Fruit fly (Drosophila melanogaster) whole organism, prepupa: Measurements from ENCODE around the gene CG31371.

Experiments
- CG10669 ChIP-seq: fragments of 200-800 bp; sonication (Bioruptor generic); optimal IDR thresholded peaks from 3 replicates; lab custom pipeline; 2018; ENCODE audit warnings: missing biosample characterization, mild to moderate bottlenecking, missing genetic modification characterization, moderate library complexity
- CG11294 ChIP-seq: fragments of 200-800 bp; sonication (Bioruptor generic); IDR thresholded peaks from 2 replicates; pipeline ENCODE4 v1.3.6; 2022; ENCODE audit warnings: missing biosample characterization, missing genetic modification characterization
- CG11762 ChIP-seq: fragments of 200-800 bp; sonication (Bioruptor generic); optimal IDR thresholded peaks from 3 replicates; lab custom pipeline; 2016; ENCODE audit warnings: missing biosample characterization, missing genetic modification characterization; ENCODE audit not compliant: insufficient read depth
- CG15336 ChIP-seq: fragments of 200-800 bp; sonication (Bioruptor generic); IDR thresholded peaks from 2 replicates; pipeline ENCODE4 v1.3.6; 2022; ENCODE audit warnings: missing biosample characterization, missing genetic modification characterization
- CG1621 ChIP-seq: fragments of 200-800 bp; sonication (Bioruptor generic); optimal IDR thresholded peaks from 3 replicates; lab custom pipeline; 2018; ENCODE audit warnings: missing biosample characterization, mild to moderate bottlenecking, missing genetic modification characterization
- CG16779 ChIP-seq: fragments of 200-800 bp; sonication (Bioruptor generic); optimal IDR thresholded peaks from 3 replicates; lab custom pipeline; 2017; ENCODE audit warnings: missing biosample characterization, mild to moderate bottlenecking, missing genetic modification characterization
- CG3032 ChIP-seq: fragments of 200-800 bp; optimal IDR thresholded peaks from 2 replicates; lab custom pipeline; 2019; ENCODE audit warnings: missing biosample characterization, mild to moderate bottlenecking, missing genetic modification characterization, moderate library complexity
- CG32006 ChIP-seq: fragments of 200-800 bp; sonication (Bioruptor generic); optimal IDR thresholded peaks from 3 replicates; lab custom pipeline; 2017; ENCODE audit warnings: missing biosample characterization, mild to moderate bottlenecking, missing genetic modification characterization
- CG3919 ChIP-seq: fragments of 200-800 bp; sonication (Bioruptor generic); optimal IDR thresholded peaks from 3 replicates; lab custom pipeline; 2016; ENCODE audit warnings: missing biosample characterization, missing genetic modification characterization
- CG4318 ChIP-seq: fragments of 200-800 bp; sonication (Bioruptor generic); optimal IDR thresholded peaks from 3 replicates; lab custom pipeline; 2017; ENCODE audit warnings: missing biosample characterization, mild to moderate bottlenecking, missing genetic modification characterization
- CG6163 ChIP-seq: fragments of 200-800 bp; sonication (Bioruptor generic); IDR thresholded peaks from 3 replicates; pipeline ENCODE4 v1.3.6; 2022; ENCODE audit warnings: missing biosample characterization, missing genetic modification characterization
- CG6792 ChIP-seq: fragments of 200-800 bp; sonication (Bioruptor generic); optimal IDR thresholded peaks from 3 replicates; lab custom pipeline; 2016; ENCODE audit warnings: missing biosample characterization, missing genetic modification characterization
- CG6854 ChIP-seq: fragments of 200-800 bp; sonication (Bioruptor generic); optimal IDR thresholded peaks from 2 replicates; lab custom pipeline; 2017; ENCODE audit warnings: missing biosample characterization, mild to moderate bottlenecking, missing genetic modification characterization
- CG7368 ChIP-seq: fragments of 200-800 bp; sonication (Bioruptor generic); optimal IDR thresholded peaks from 3 replicates; lab custom pipeline; 2016; ENCODE audit warnings: missing biosample characterization, missing genetic modification characterization
- CG8119 ChIP-seq: fragments of 200-800 bp; sonication (Bioruptor generic); IDR thresholded peaks from 3 replicates; pipeline ENCODE4 v1.3.6; 2022; ENCODE audit warnings: missing biosample characterization, missing genetic modification characterization
- CG8319 ChIP-seq: fragments of 200-800 bp; sonication (Bioruptor generic); optimal IDR thresholded peaks from 3 replicates; lab custom pipeline; 2016; ENCODE audit warnings: missing biosample characterization, missing genetic modification characterization
- CG9139 ChIP-seq: fragments of 200-800 bp; sonication (Bioruptor generic); optimal IDR thresholded peaks from 3 replicates; lab custom pipeline; 2017; ENCODE audit warnings: missing biosample characterization, mild to moderate bottlenecking, missing genetic modification characterization
- Eip75B ChIP-seq: fragments of 200-800 bp; sonication (Bioruptor generic); optimal IDR thresholded peaks from 3 replicates; lab custom pipeline; 2016; ENCODE audit warnings: missing biosample characterization, missing genetic modification characterization
- Eip78C ChIP-seq: fragments of 200-800 bp; sonication (Bioruptor generic); peaks from one replicate; lab custom pipeline; 2016; ENCODE audit warnings: missing biosample characterization, missing genetic modification characterization
- Eip93F ChIP-seq: fragments of 200-800 bp; sonication (Bioruptor generic); optimal IDR thresholded peaks from 2 replicates; lab custom pipeline; 2016; ENCODE audit warnings: missing biosample characterization, mild to moderate bottlenecking, missing genetic modification characterization
- Ets21C ChIP-seq: fragments of 200-800 bp; sonication (Bioruptor generic); optimal IDR thresholded peaks from 3 replicates; lab custom pipeline; 2016; ENCODE audit warnings: missing biosample characterization, missing genetic modification characterization
- Ets96B ChIP-seq: fragments of 200-800 bp; optimal IDR thresholded peaks from 2 replicates; lab custom pipeline; 2019; ENCODE audit warnings: missing biosample characterization, mild to moderate bottlenecking, missing genetic modification characterization, moderate library complexity
- Hr38 ChIP-seq: sonication (Bioruptor generic); optimal IDR thresholded peaks from 2 replicates; lab custom pipeline; 2016; ENCODE audit warnings: missing biosample characterization, missing genetic modification characterization
- Hr4 ChIP-seq: fragments of 200-800 bp; sonication (Bioruptor generic); optimal IDR thresholded peaks from 3 replicates; lab custom pipeline; 2016; ENCODE audit warnings: missing biosample characterization, missing genetic modification characterization
- Lpt ChIP-seq: fragments of 200-800 bp; sonication (Bioruptor generic); optimal IDR thresholded peaks from 3 replicates; lab custom pipeline; 2016; ENCODE audit warnings: missing biosample characterization, missing genetic modification characterization
- Met ChIP-seq: fragments of 200-800 bp; sonication (Bioruptor generic); optimal IDR thresholded peaks from 3 replicates; lab custom pipeline; 2016; ENCODE audit warnings: missing biosample characterization, missing genetic modification characterization
- OdsH ChIP-seq: fragments of 200-800 bp; sonication (Bioruptor generic); optimal IDR thresholded peaks from 3 replicates; lab custom pipeline; 2016; ENCODE audit warnings: missing biosample characterization, missing genetic modification characterization
- Sox102F ChIP-seq: fragments of 200-800 bp; sonication (Bioruptor generic); optimal IDR thresholded peaks from 2 replicates; lab custom pipeline; 2016; ENCODE audit warnings: missing biosample characterization, mild to moderate bottlenecking, missing genetic modification characterization
- Sox14 ChIP-seq: fragments of 200-800 bp; sonication (Bioruptor generic); optimal IDR thresholded peaks from 3 replicates; lab custom pipeline; 2016; ENCODE audit warnings: missing biosample characterization, missing genetic modification characterization
- Sox15 ChIP-seq: fragments of 200-800 bp; sonication (Bioruptor generic); optimal IDR thresholded peaks from 3 replicates; lab custom pipeline; 2016; ENCODE audit warnings: missing biosample characterization, missing genetic modification characterization
- acj6 ChIP-seq: fragments of 200-800 bp; sonication (Bioruptor generic); optimal IDR thresholded peaks from 3 replicates; lab custom pipeline; 2016; ENCODE audit warnings: missing biosample characterization, missing genetic modification characterization
- cyc ChIP-seq: fragments of 200-800 bp; sonication (Bioruptor generic); optimal IDR thresholded peaks from 3 replicates; lab custom pipeline; 2016; ENCODE audit warnings: missing biosample characterization, missing genetic modification characterization
- dsx ChIP-seq: fragments of 200-800 bp; optimal IDR thresholded peaks from 3 replicates; lab custom pipeline; 2019; ENCODE audit warnings: missing biosample characterization, mild to moderate bottlenecking, missing genetic modification characterization, moderate library complexity; ENCODE audit not compliant: poor library complexity, severe bottlenecking
- eg ChIP-seq: fragments of 200-800 bp; sonication (Bioruptor generic); IDR thresholded peaks from 3 replicates; pipeline ENCODE4 v1.3.6; 2022; ENCODE audit warnings: missing biosample characterization, missing genetic modification characterization
- esn ChIP-seq: fragments of 200-800 bp; sonication (Bioruptor generic); optimal IDR thresholded peaks from 2 replicates; lab custom pipeline; 2016; ENCODE audit warnings: missing biosample characterization, mild to moderate bottlenecking, missing genetic modification characterization, moderate library complexity
- fd85E ChIP-seq: fragments of 200-800 bp; sonication (Bioruptor generic); optimal IDR thresholded peaks from 3 replicates; lab custom pipeline; 2016; ENCODE audit warnings: missing biosample characterization, missing genetic modification characterization
- fkh ChIP-seq: fragments of 200-800 bp; sonication (Bioruptor generic); optimal IDR thresholded peaks from 3 replicates; lab custom pipeline; 2017; ENCODE audit warnings: missing biosample characterization, mild to moderate bottlenecking, missing genetic modification characterization, moderate library complexity
- lz ChIP-seq: fragments of 200-800 bp; sonication (Bioruptor generic); optimal IDR thresholded peaks from 3 replicates; lab custom pipeline; 2016; ENCODE audit warnings: missing biosample characterization, missing genetic modification characterization
- net ChIP-seq: fragments of 200-800 bp; sonication (Bioruptor generic); optimal IDR thresholded peaks from 3 replicates; lab custom pipeline; 2016; ENCODE audit warnings: missing biosample characterization, missing genetic modification characterization
- salr ChIP-seq, 2 experiments: fragments of 200-800 bp; sonication (Bioruptor generic); optimal IDR thresholded peaks; 3 replicates each; lab custom pipeline; 2016 to 2018; ENCODE audit warnings: missing biosample characterization in 2 of 2, missing genetic modification characterization in 2 of 2, mild to moderate bottlenecking in 1 of 2
- spab ChIP-seq: fragments of 200-800 bp; sonication (Bioruptor generic); optimal IDR thresholded peaks from 2 replicates; lab custom pipeline; 2017; ENCODE audit warnings: missing biosample characterization, mild to moderate bottlenecking, missing genetic modification characterization, missing genetic modification reagents
- ss ChIP-seq, 2 experiments: fragments of 200-800 bp; sonication (Bioruptor generic); optimal IDR thresholded peaks; 2 replicates in 1 of 2; 3 replicates in 1 of 2; lab custom pipeline; 2017 to 2018; ENCODE audit warnings: mild to moderate bottlenecking in 2 of 2, missing biosample characterization in 2 of 2, missing genetic modification characterization in 2 of 2, moderate library complexity in 1 of 2
- svp ChIP-seq: fragments of 200-800 bp; sonication (Bioruptor generic); peaks from one replicate; lab custom pipeline; 2016; ENCODE audit warnings: missing biosample characterization, missing genetic modification characterization
- vri ChIP-seq: fragments of 200-800 bp; sonication (Bioruptor generic); optimal IDR thresholded peaks from 3 replicates; lab custom pipeline; 2016; ENCODE audit warnings: missing biosample characterization, mild to moderate bottlenecking, missing genetic modification characterization

CG31371 gene

DNA sequence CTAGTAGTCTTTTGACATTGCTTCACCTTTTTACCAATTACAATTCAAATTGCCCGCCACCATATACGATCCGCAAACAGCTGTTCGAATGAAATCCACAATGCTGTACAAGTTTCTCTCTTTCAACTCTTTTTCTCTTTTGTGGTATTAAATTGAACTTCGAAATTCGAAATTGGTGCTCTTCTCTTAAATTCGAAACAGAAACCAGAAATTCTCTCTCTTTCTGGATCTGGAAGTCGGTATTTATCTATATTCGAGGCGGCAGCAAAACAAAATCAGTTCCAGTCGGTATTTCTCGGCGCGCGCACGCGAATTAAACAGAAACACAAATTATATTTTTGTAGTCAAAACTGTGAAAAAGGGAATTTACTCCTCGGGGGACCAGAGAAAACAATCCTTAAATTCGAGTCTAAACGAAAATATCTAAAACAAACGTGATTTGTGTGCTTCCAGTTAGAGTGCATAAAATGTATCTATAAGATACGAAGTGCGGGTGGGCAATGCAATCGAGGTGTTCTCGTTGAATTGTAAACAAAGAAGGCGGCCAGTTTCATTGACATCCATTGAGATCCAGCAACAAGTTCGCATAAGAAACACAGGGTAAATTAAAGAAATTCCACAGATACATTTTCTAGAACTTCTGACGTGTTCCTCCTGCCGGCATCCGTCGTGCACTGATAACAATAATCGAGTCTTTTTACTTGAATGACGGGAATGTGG is 37.4 kb downstream of the CG31371 start, which contains the start of gene PH4alphaEFB:
Gene PH4alphaEFB (plus strand): TSS at position 276 of the 720 bp plus-strand sequence.
- TF ChIP-seq CG6854 (GFP tag; lab: Kevin White, UChicago) (peak; percentile 11), CG11294 (no peak), eg (GFP tag; lab: Robert Waterston, UW) (no peak), CG10669 (no peak), ss (GFP tag; optimal IDR thresholded peaks at IDR 0.05; lab: Kevin White, UChicago) (peak; percentile 30 to 49), CG4318 (no peak), esn (GFP tag; lab: Kevin White, UChicago) (no peak), Eip78C (peak; percentile 62), Hr38 (no peak), Sox15 (GFP tag; lab: Kevin White, UChicago) (no peak), fkh (GFP tag; lab: Kevin White, UChicago) (peak; percentile 49), Sox14 (GFP tag; lab: Kevin White, UChicago) (peak; percentile 37), dsx (GFP tag; lab: Kevin White, UChicago) (peak; percentile 62), acj6 (no peak), fd85E (peak; percentile 15), CG6163 (peak; percentile 11; the same call in 1 of the 3 replicates), CG11762 (no peak), CG9139 (GFP tag; lab: Kevin White, UChicago) (peak; percentile 41)

DNA sequence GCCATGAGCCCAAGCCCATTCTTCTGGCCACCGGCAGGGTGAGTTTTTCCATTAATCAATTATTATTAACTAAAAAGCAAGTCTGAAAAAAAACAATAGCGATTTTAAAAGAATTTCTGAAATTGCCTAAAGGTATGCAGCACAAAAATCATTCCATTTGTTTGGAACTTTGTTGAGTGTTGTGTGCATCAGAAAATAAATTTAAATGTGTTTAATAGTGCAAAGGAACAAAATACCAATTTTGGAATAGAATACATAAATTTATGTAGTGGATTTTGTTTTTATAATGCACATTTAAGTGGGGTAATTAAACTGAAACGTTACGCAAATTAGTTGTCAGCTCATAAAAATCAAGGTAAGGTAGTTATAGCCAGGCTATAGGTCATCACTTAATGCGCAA is 39.1 kb downstream of the CG31371 start:
- TF ChIP-seq esn (GFP tag; lab: Kevin White, UChicago) (no peak), CG11762 (no peak)

DNA sequence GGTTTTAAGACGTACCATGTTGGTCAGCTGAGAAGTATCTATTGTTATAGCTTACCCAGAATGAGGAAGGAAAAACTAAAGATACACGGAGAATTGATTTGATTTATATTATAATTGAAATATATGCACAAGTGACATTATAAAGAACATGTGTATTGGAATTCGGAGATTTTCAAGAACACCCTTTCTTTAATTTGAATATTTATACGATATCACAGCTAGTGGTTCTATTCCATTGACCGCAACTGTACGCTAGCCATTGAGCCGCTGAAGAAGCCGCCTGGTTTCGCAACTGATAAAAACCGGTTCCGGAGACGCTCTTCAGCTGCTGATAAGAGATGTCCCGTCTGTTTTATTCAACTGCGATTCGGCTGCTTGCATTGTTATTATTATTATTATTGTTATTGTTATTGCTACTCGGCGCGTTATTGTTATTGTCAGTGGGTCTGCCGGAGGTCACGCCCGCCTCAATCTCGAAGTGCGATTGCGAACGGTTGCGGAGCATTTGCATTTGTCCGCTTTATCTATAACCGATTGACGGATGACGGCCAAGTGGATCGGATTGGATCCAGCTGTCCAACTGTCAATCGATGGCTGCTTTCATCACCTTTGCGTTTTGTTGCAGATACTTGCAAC is 41.6 kb downstream of the CG31371 start:
- peak; percentile 71 for TF ChIP-seq eg (GFP tag; lab: Robert Waterston, UW)
- TF ChIP-seq acj6 = peak; percentile 60
- peak; percentile 36 for TF ChIP-seq net
- TF ChIP-seq ss (GFP tag; optimal IDR thresholded peaks at IDR 0.05; lab: Kevin White, UChicago) = peak; percentile 41 to 65
- TF ChIP-seq Met (GFP tag; lab: Kevin White, UChicago) = peak; percentile 59
- TF ChIP-seq CG8119 (GFP tag; lab: Robert Waterston, UW) = peak; percentile 54; the same call in 1 of the 3 replicates
- TF ChIP-seq CG6163 = peak; percentile 71
- TF ChIP-seq fkh (GFP tag; lab: Kevin White, UChicago) = no peak
- peak; percentile 61 for TF ChIP-seq OdsH
- TF ChIP-seq CG3919 (GFP tag; lab: Kevin White, UChicago) = peak; percentile 49
- peak; percentile 25 for TF ChIP-seq CG9139 (GFP tag; lab: Kevin White, UChicago)
- peak; percentile 59 for TF ChIP-seq esn (GFP tag; lab: Kevin White, UChicago)
- no peak for TF ChIP-seq Ets21C (GFP tag; lab: Kevin White, UChicago)
- TF ChIP-seq CG1621 (tag; lab: Kevin White, UChicago) = peak; percentile 46
- TF ChIP-seq svp (GFP tag; lab: Kevin White, UChicago) = peak; percentile 98
- TF ChIP-seq Lpt (GFP tag; lab: Kevin White, UChicago) = peak; percentile 45
- TF ChIP-seq Sox15 (GFP tag; lab: Kevin White, UChicago) = peak; percentile 22
- peak; percentile 45 for TF ChIP-seq Sox102F (GFP tag; lab: Kevin White, UChicago)
- peak; percentile 45 for TF ChIP-seq CG8319
- TF ChIP-seq Sox14 (GFP tag; lab: Kevin White, UChicago) = peak; percentile 48
- peak; percentile 52 for TF ChIP-seq dsx (GFP tag; lab: Kevin White, UChicago)
- TF ChIP-seq CG3032 (tag; lab: Kevin White, UChicago) = peak; percentile 52
- peak; percentile 88 for TF ChIP-seq CG6854 (GFP tag; lab: Kevin White, UChicago)
- TF ChIP-seq vri = peak; percentile 7
- TF ChIP-seq CG6792 (GFP tag; lab: Kevin White, UChicago) = peak; percentile 51
- TF ChIP-seq salr (GFP tag; optimal IDR thresholded peaks at IDR 0.05; lab: Kevin White, UChicago) = peak in 1 of 2 experiments; percentile 29
- TF ChIP-seq CG32006 (GFP tag; lab: Kevin White, UChicago) = peak; percentile 71
- peak; percentile 24 for TF ChIP-seq CG7368
- peak; percentile 43 for TF ChIP-seq spab (GFP tag; lab: Kevin White, UChicago)
- TF ChIP-seq CG16779 (tag; lab: Kevin White, UChicago) = peak; percentile 18
- peak; percentile 45 for TF ChIP-seq Eip75B (GFP tag; lab: Kevin White, UChicago)
- TF ChIP-seq Eip78C = peak; percentile 92
- peak; percentile 6 for TF ChIP-seq cyc (GFP tag; lab: Kevin White, UChicago)
- peak; percentile 24 for TF ChIP-seq lz
- no peak for TF ChIP-seq Eip93F (GFP tag; lab: Kevin White, UChicago)
- peak; percentile 53 for TF ChIP-seq Ets96B (tag; lab: Kevin White, UChicago)
- TF ChIP-seq Hr4 (GFP tag; lab: Kevin White, UChicago) = peak; percentile 54
- TF ChIP-seq CG15336 (GFP tag; lab: Robert Waterston, UW) = peak; percentile 67
